Fruit fly (Drosophila melanogaster) whole organism, embryonic: ENCODE results near the gene Prx4.

Source experiments
- Bteb2 ChIP-seq: fragments of 200-800 bp; sonication (Bioruptor generic); optimal IDR thresholded peaks from 2 replicates; lab custom pipeline; 2016; ENCODE audit warnings: missing biosample characterization, missing genetic modification characterization
- CG11560 ChIP-seq: fragments of 200-800 bp; sonication (Bioruptor generic); IDR thresholded peaks from 3 replicates; pipeline ENCODE4 v1.3.6; 2022; ENCODE audit warnings: missing biosample characterization, missing genetic modification characterization
- CG12071 ChIP-seq: fragments of 200-800 bp; sonication (Bioruptor generic); optimal IDR thresholded peaks from 3 replicates; lab custom pipeline; 2018; ENCODE audit warnings: missing biosample characterization, mild to moderate bottlenecking, missing genetic modification characterization
- CG12219 ChIP-seq: fragments of 200-800 bp; sonication (Bioruptor generic); optimal IDR thresholded peaks from 3 replicates; lab custom pipeline; 2018; ENCODE audit warnings: missing biosample characterization, mild to moderate bottlenecking, missing genetic modification characterization
- CG13424 ChIP-seq: fragments of 200-800 bp; sonication (Bioruptor generic); optimal IDR thresholded peaks from 2 replicates; lab custom pipeline; 2019; ENCODE audit warnings: missing biosample characterization, mild to moderate bottlenecking, missing genetic modification characterization, moderate library complexity
- CG13894 ChIP-seq: fragments of 200-800 bp; sonication (Bioruptor generic); optimal IDR thresholded peaks from 3 replicates; lab custom pipeline; 2018; ENCODE audit warnings: missing biosample characterization, mild to moderate bottlenecking, missing genetic modification characterization, moderate library complexity
- CG2120 ChIP-seq: fragments of 200-800 bp; sonication (Bioruptor generic); optimal IDR thresholded peaks from 3 replicates; lab custom pipeline; 2016; ENCODE audit warnings: missing biosample characterization, missing genetic modification characterization
- CG2202 ChIP-seq: fragments of 200-800 bp; sonication (Bioruptor generic); optimal IDR thresholded peaks from 2 replicates; lab custom pipeline; 2018; ENCODE audit warnings: missing biosample characterization, mild to moderate bottlenecking, missing genetic modification characterization
- CG32532 ChIP-seq: fragments of 200-800 bp; sonication (Bioruptor generic); IDR thresholded peaks from 2 replicates; pipeline ENCODE4 v1.3.6; 2022; ENCODE audit warnings: missing biosample characterization, missing genetic modification characterization
- CG43689 ChIP-seq: fragments of 200-800 bp; sonication (Bioruptor generic); IDR thresholded peaks from 2 replicates; pipeline ENCODE4 v1.3.6; 2022; ENCODE audit warnings: missing biosample characterization, missing genetic modification characterization
- CG4424 ChIP-seq: fragments of 200-800 bp; sonication (Bioruptor generic); optimal IDR thresholded peaks from 3 replicates; lab custom pipeline; 2016; ENCODE audit warnings: missing biosample characterization, missing genetic modification characterization
- CG5245 ChIP-seq: fragments of 200-800 bp; sonication (Bioruptor generic); optimal IDR thresholded peaks from 3 replicates; lab custom pipeline; 2016; ENCODE audit warnings: missing biosample characterization, missing genetic modification characterization
- CG6683 ChIP-seq: fragments of 200-800 bp; sonication (Bioruptor generic); optimal IDR thresholded peaks from 2 replicates; lab custom pipeline; 2017; ENCODE audit warnings: missing biosample characterization, mild to moderate bottlenecking, missing genetic modification characterization, missing genetic modification reagents
- CG6765 ChIP-seq: fragments of 200-800 bp; sonication (Bioruptor generic); optimal IDR thresholded peaks from 3 replicates; lab custom pipeline; 2017; ENCODE audit warnings: missing biosample characterization, mild to moderate bottlenecking, missing genetic modification characterization
- CG9797 ChIP-seq: fragments of 200-800 bp; sonication (Bioruptor generic); optimal IDR thresholded peaks from 3 replicates; lab custom pipeline; 2018; ENCODE audit warnings: missing biosample characterization, mild to moderate bottlenecking, missing genetic modification characterization
- CHES-1-like ChIP-seq: fragments of 200-800 bp; sonication (Bioruptor generic); optimal IDR thresholded peaks from 2 replicates; lab custom pipeline; 2016; ENCODE audit warnings: missing biosample characterization, missing genetic modification characterization
- D ChIP-seq, 2 experiments: fragments of 200-800 bp in 1 of 2; fragments of >200 bp in 1 of 2; sonication (Bioruptor generic) in 1 of 2; optimal IDR thresholded peaks; 2 replicates in 1 of 2; 3 replicates in 1 of 2; lab custom pipeline; 2017; ENCODE audit warnings: mild to moderate bottlenecking in 1 of 2, missing biosample characterization in 1 of 2, missing genetic modification characterization in 1 of 2, missing genetic modification reagents in 1 of 2
- Dbx ChIP-seq: fragments of 200-800 bp; sonication (Bioruptor generic); IDR thresholded peaks from 3 replicates; pipeline ENCODE4 v1.3.6; 2022; ENCODE audit warnings: missing biosample characterization, missing genetic modification characterization
- Dek ChIP-seq: fragments of 200-800 bp; sonication (Bioruptor generic); optimal IDR thresholded peaks from 3 replicates; lab custom pipeline; 2019; ENCODE audit warnings: missing biosample characterization, mild to moderate bottlenecking, missing genetic modification characterization, moderate library complexity
- Fer3 ChIP-seq: fragments of 200-800 bp; sonication (Bioruptor generic); optimal IDR thresholded peaks from 2 replicates; lab custom pipeline; 2018; ENCODE audit warnings: missing biosample characterization, mild to moderate bottlenecking, missing genetic modification characterization, moderate library complexity
- HLH54F ChIP-seq: fragments of 200-800 bp; sonication (Bioruptor generic); optimal IDR thresholded peaks from 3 replicates; lab custom pipeline; 2016; ENCODE audit warnings: missing biosample characterization, missing genetic modification characterization
- Mad ChIP-seq: fragments of 200-800 bp; sonication (Bioruptor generic); optimal IDR thresholded peaks from 2 replicates; lab custom pipeline; 2016; ENCODE audit warnings: missing biosample characterization, missing genetic modification characterization
- Max ChIP-seq: fragments of 200-800 bp; sonication (Bioruptor generic); optimal IDR thresholded peaks from 2 replicates; lab custom pipeline; 2016; ENCODE audit warnings: missing biosample characterization, mild to moderate bottlenecking, missing genetic modification characterization
- Meics ChIP-seq: fragments of 200-800 bp; sonication (Bioruptor generic); optimal IDR thresholded peaks from 2 replicates; lab custom pipeline; 2017; ENCODE audit warnings: missing biosample characterization, mild to moderate bottlenecking, missing genetic modification characterization
- Mes4 ChIP-seq: fragments of 200-800 bp; sonication (Bioruptor generic); optimal IDR thresholded peaks from 2 replicates; lab custom pipeline; 2016; ENCODE audit warnings: missing biosample characterization, missing genetic modification characterization
- NC2β ChIP-seq: fragments of 200-800 bp; sonication (Bioruptor generic); optimal IDR thresholded peaks from 2 replicates; lab custom pipeline; 2016; ENCODE audit warnings: missing biosample characterization, missing genetic modification characterization
- Nf-YA ChIP-seq: fragments of 200-800 bp; sonication (Bioruptor generic); IDR thresholded peaks from 2 replicates; pipeline ENCODE4 v1.3.6; 2022; ENCODE audit warnings: missing biosample characterization, missing genetic modification characterization
- Optix ChIP-seq: fragments of 200-800 bp; sonication (Bioruptor generic); IDR thresholded peaks from 3 replicates; pipeline ENCODE4 v1.3.6; 2022; ENCODE audit warnings: missing biosample characterization, missing genetic modification characterization
- Rfx ChIP-seq: fragments of 200-800 bp; sonication (Bioruptor generic); IDR thresholded peaks from 2 replicates; pipeline ENCODE4 v1.3.6; 2022; ENCODE audit warnings: missing biosample characterization, missing genetic modification characterization
- Side ChIP-seq: fragments of 200-800 bp; sonication (Bioruptor generic); optimal IDR thresholded peaks from 2 replicates; lab custom pipeline; 2016; ENCODE audit warnings: missing biosample characterization, missing genetic modification characterization
- Taf1 ChIP-seq: fragments of 200-800 bp; sonication (Bioruptor generic); IDR thresholded peaks from 2 replicates; pipeline ENCODE4 v1.3.6; 2022; ENCODE audit warnings: missing biosample characterization, missing genetic modification characterization
- Vsx1 ChIP-seq: fragments of 200-800 bp; sonication (Bioruptor generic); optimal IDR thresholded peaks from 2 replicates; lab custom pipeline; 2017; ENCODE audit warnings: missing biosample characterization, mild to moderate bottlenecking, missing genetic modification characterization, missing genetic modification reagents
- abd-A ChIP-seq: fragments of 200-800 bp; sonication (Bioruptor generic); optimal IDR thresholded peaks from 3 replicates; lab custom pipeline; 2019; ENCODE audit warnings: missing biosample characterization, mild to moderate bottlenecking, missing genetic modification characterization, moderate library complexity
- ac ChIP-seq: fragments of 200-800 bp; sonication (Bioruptor generic); optimal IDR thresholded peaks from 3 replicates; lab custom pipeline; 2017; ENCODE audit warnings: missing biosample characterization, mild to moderate bottlenecking, missing genetic modification characterization
- al ChIP-seq: fragments of 200-800 bp; sonication (Bioruptor generic); IDR thresholded peaks from 2 replicates; pipeline ENCODE4 v1.3.6; 2022; ENCODE audit warnings: missing biosample characterization, missing genetic modification characterization
- ase ChIP-seq: fragments of 200-800 bp; sonication (Bioruptor generic); IDR thresholded peaks from 3 replicates; pipeline ENCODE4 v1.3.6; 2022; ENCODE audit warnings: missing biosample characterization, missing genetic modification characterization
- chm ChIP-seq: fragments of 200-800 bp; sonication (Bioruptor generic); IDR thresholded peaks from 2 replicates; pipeline ENCODE4 v1.3.6; 2022; ENCODE audit warnings: missing biosample characterization, missing genetic modification characterization
- eyg ChIP-seq: fragments of 200-800 bp; sonication (Bioruptor generic); optimal IDR thresholded peaks from 3 replicates; lab custom pipeline; 2016; ENCODE audit warnings: missing biosample characterization, missing genetic modification characterization
- her ChIP-seq: fragments of 200-800 bp; sonication (Bioruptor generic); optimal IDR thresholded peaks from 2 replicates; lab custom pipeline; 2016; ENCODE audit warnings: missing biosample characterization, missing genetic modification characterization
- kni ChIP-seq: fragments of 200-800 bp; sonication (Bioruptor generic); optimal IDR thresholded peaks from 3 replicates; lab custom pipeline; 2017; ENCODE audit warnings: mild to moderate bottlenecking, missing biosample characterization, missing genetic modification reagents, missing genetic modification characterization
- lab ChIP-seq: fragments of 200-800 bp; sonication (Bioruptor generic); optimal IDR thresholded peaks from 3 replicates; lab custom pipeline; 2017; ENCODE audit warnings: missing biosample characterization, missing genetic modification characterization, mild to moderate bottlenecking, moderate library complexity, missing genetic modification reagents
- lola ChIP-seq, 3 experiments: fragments of >200 bp in 2 of 3; fragments of 200-800 bp in 1 of 3; sonication (Bioruptor generic) in 1 of 3; optimal IDR thresholded peaks; 2 replicates each; lab custom pipeline; 2017 to 2019; ENCODE audit warnings: missing biosample characterization in 3 of 3, missing genetic modification characterization in 3 of 3, mild to moderate bottlenecking in 1 of 3, moderate library complexity in 1 of 3
- nau ChIP-seq: fragments of 200-800 bp; sonication (Bioruptor generic); optimal IDR thresholded peaks from 3 replicates; lab custom pipeline; 2017; ENCODE audit warnings: missing biosample characterization, mild to moderate bottlenecking, missing genetic modification characterization, missing genetic modification reagents
- pho ChIP-seq: fragments of 200-800 bp; sonication (Bioruptor generic); optimal IDR thresholded peaks from 2 replicates; lab custom pipeline; 2016; ENCODE audit warnings: missing biosample characterization, missing genetic modification characterization
- sim ChIP-seq: fragments of 200-800 bp; sonication (Bioruptor generic); IDR thresholded peaks from 2 replicates; pipeline ENCODE4 v1.3.6; 2022; ENCODE audit warnings: missing biosample characterization, missing genetic modification characterization
- sisA ChIP-seq: fragments of 200-800 bp; sonication (Bioruptor generic); IDR thresholded peaks from 2 replicates; pipeline ENCODE4 v1.3.6; 2022; ENCODE audit warnings: missing biosample characterization, missing genetic modification characterization
- trem ChIP-seq: fragments of 200-800 bp; optimal IDR thresholded peaks from 3 replicates; lab custom pipeline; 2019; ENCODE audit warnings: missing biosample characterization, mild to moderate bottlenecking, missing genetic modification characterization, moderate library complexity
- unc-4 ChIP-seq: fragments of 200-800 bp; sonication (Bioruptor generic); IDR thresholded peaks from 2 replicates; pipeline ENCODE4 v1.3.6; 2022; ENCODE audit warnings: missing biosample characterization, missing genetic modification characterization; ENCODE audit not compliant: partially characterized antibody
- unpg ChIP-seq: fragments of 200-800 bp; sonication (Bioruptor generic); optimal IDR thresholded peaks from 3 replicates; lab custom pipeline; 2018; ENCODE audit warnings: missing biosample characterization, mild to moderate bottlenecking, missing genetic modification characterization, moderate library complexity

Prx4 gene

dm6 chr3L:3090581-3091345, 48.6 kb downstream of the Prx4 start (continued):
- TF ChIP-seq CG13894 (tag; lab: Kevin White, UChicago) (peak; percentile 88), CG5245 (GFP tag; lab: Kevin White, UChicago) (no peak), lab (GFP tag; lab: Kevin White, UChicago) (no peak), CG12071 (GFP tag; lab: Kevin White, UChicago) (no peak), al (GFP tag; lab: Robert Waterston, UW) (no peak), CG9797 (GFP tag; lab: Kevin White, UChicago) (no peak), CG32532 (GFP tag; lab: Robert Waterston, UW) (peak; percentile 51; the same call in 1 of the 2 replicates), Fer3 (tag; lab: Kevin White, UChicago) (peak; percentile 49), lola (GFP tag; optimal IDR thresholded peaks at IDR 0.05; lab: Kevin White, UChicago) (no peak), Mes4 (GFP tag; lab: Kevin White, UChicago) (no peak), unc-4 (0 out of 2 replicates have a peak, but pooled peaks have one; percentile 26), Taf1 (GFP tag; lab: Robert Waterston, UW) (no peak), CG13424 (peak; percentile 22), trem (peak; percentile 1), CG2202 (tag; lab: Kevin White, UChicago) (no peak), ac (GFP tag; lab: Kevin White, UChicago) (no peak), NC2β (GFP tag; lab: Kevin White, UChicago) (peak; percentile 64), Side (GFP tag; lab: Kevin White, UChicago) (peak; percentile 14), Mad (GFP tag; lab: Kevin White, UChicago) (peak; percentile 41), CHES-1-like (peak; percentile 24), D (optimal IDR thresholded peaks at IDR 0.05; lab: Kevin White, UChicago) (no peak), D (GFP tag; optimal IDR thresholded peaks at IDR 0.05; lab: Kevin White, UChicago) (no peak), Dbx (GFP tag; lab: Robert Waterston, UW) (peak; percentile 71; the same call in 2 of the 3 replicates), Max (GFP tag; lab: Kevin White, UChicago) (peak; percentile 1), CG6765 (GFP tag; lab: Kevin White, UChicago) (no peak), ase (GFP tag; lab: Robert Waterston, UW) (no peak), HLH54F (peak; percentile 36), CG2120 (peak; percentile 54), her (GFP tag; lab: Kevin White, UChicago) (peak; percentile 57), CG11560 (tag; lab: Robert Waterston, UW) (no peak), Rfx (GFP tag; lab: Robert Waterston, UW) (peak; percentile 52; the same call in 1 of the 2 replicates), CG6683 (no peak), CG12219 (GFP tag; lab: Kevin White, UChicago) (no peak), Optix (GFP tag; lab: Robert Waterston, UW) (no peak), sim (GFP tag; lab: Robert Waterston, UW) (no peak), CG43689 (GFP tag; lab: Robert Waterston, UW) (no peak), unpg (GFP tag; lab: Kevin White, UChicago) (peak; percentile 50), Meics (GFP tag; lab: Kevin White, UChicago) (no peak), Dek (tag; lab: Kevin White, UChicago) (peak; percentile 52), sisA (GFP tag; lab: Robert Waterston, UW) (peak; percentile 24; the same call in 1 of the 2 replicates), Nf-YA (GFP tag; lab: Robert Waterston, UW) (peak; percentile 69), Vsx1 (GFP tag; lab: Kevin White, UChicago) (no peak), kni (GFP tag; lab: Kevin White, UChicago) (peak; percentile 71), CG4424 (no peak), chm (GFP tag; lab: Robert Waterston, UW) (peak; percentile 75), nau (GFP tag; lab: Kevin White, UChicago) (no peak), pho (GFP tag; lab: Kevin White, UChicago) (peak; percentile 16), Bteb2 (GFP tag; lab: Kevin White, UChicago) (peak; percentile 30), abd-A (tag; lab: Kevin White, UChicago) (peak; percentile 97), eyg (no peak)
